Fruit fly (Drosophila melanogaster): ENCODE results near the gene knrl.
A peak's percentile ranks its signal among the peaks of the same experiment; 100 is the strongest.

dm6 chr3L:20588533-20588932, 31.9 kb downstream of the knrl start:
- TF ChIP-seq CG13204 (GFP tag; optimal IDR thresholded peaks at IDR 0.05) (no peak), CG15710 (tag; optimal IDR thresholded peaks at IDR 0.05) (no peak), CG12605 (GFP tag; IDR thresholded peaks at IDR 0.05) (peak; percentile 45; the same call in 1 of the 2 replicates), D1 (tag; optimal IDR thresholded peaks at IDR 0.05) (no peak), EcR (GFP tag; optimal IDR thresholded peaks at IDR 0.05) (no peak), CG10348 (GFP tag; IDR thresholded peaks at IDR 0.05) (no peak), CG8301 (tag; optimal IDR thresholded peaks at IDR 0.05) (peak; percentile 18), rn (GFP tag; IDR thresholded peaks at IDR 0.05) (no peak)

Measured in whole organism, pupa.